Fruit fly (Drosophila melanogaster) whole organism, embryonic: ENCODE data around the gene CG8861.

Source experiments
- Abd-B ChIP-seq: fragments of 200-800 bp; sonication (Bioruptor generic); optimal IDR thresholded peaks from 2 replicates; lab custom pipeline; 2018; ENCODE audit warnings: missing biosample characterization, mild to moderate bottlenecking, missing genetic modification characterization, moderate library complexity
- Asciz ChIP-seq: fragments of 200-800 bp; sonication (Bioruptor generic); optimal IDR thresholded peaks from 2 replicates; lab custom pipeline; 2017; ENCODE audit warnings: missing biosample characterization, mild to moderate bottlenecking, missing genetic modification characterization, missing genetic modification reagents
- Atf-2 ChIP-seq: fragments of 200-800 bp; sonication (Bioruptor generic); optimal IDR thresholded peaks from 2 replicates; lab custom pipeline; 2016; ENCODE audit warnings: missing biosample characterization, missing genetic modification characterization
- B-H2 ChIP-seq: fragments of 200-800 bp; sonication (Bioruptor generic); optimal IDR thresholded peaks from 2 replicates; lab custom pipeline; 2018; ENCODE audit warnings: missing biosample characterization, mild to moderate bottlenecking, missing genetic modification characterization
- CG11247 ChIP-seq: fragments of 200-800 bp; sonication (Bioruptor generic); IDR thresholded peaks from 2 replicates; pipeline ENCODE4 v1.3.6; 2022; ENCODE audit warnings: missing biosample characterization, missing genetic modification characterization
- CG12071 ChIP-seq: fragments of 200-800 bp; sonication (Bioruptor generic); optimal IDR thresholded peaks from 3 replicates; lab custom pipeline; 2018; ENCODE audit warnings: missing biosample characterization, mild to moderate bottlenecking, missing genetic modification characterization
- CG12104 ChIP-seq: fragments of 200-800 bp; sonication (Bioruptor generic); optimal IDR thresholded peaks from 3 replicates; lab custom pipeline; 2016; ENCODE audit warnings: missing biosample characterization, missing genetic modification characterization
- CG12236 ChIP-seq: fragments of 200-800 bp; sonication (Bioruptor generic); optimal IDR thresholded peaks from 2 replicates; lab custom pipeline; 2016; ENCODE audit warnings: missing biosample characterization, missing genetic modification characterization
- CG13624 ChIP-seq: fragments of 200-800 bp; sonication (Bioruptor generic); optimal IDR thresholded peaks from 2 replicates; lab custom pipeline; 2016; ENCODE audit warnings: missing biosample characterization, missing genetic modification characterization
- CG14441 ChIP-seq: fragments of 200-800 bp; sonication (Bioruptor generic); IDR thresholded peaks from 2 replicates; pipeline ENCODE4 v1.3.6; 2022; ENCODE audit warnings: missing biosample characterization, missing genetic modification characterization
- CG1602 ChIP-seq: fragments of 200-800 bp; sonication (Bioruptor generic); optimal IDR thresholded peaks from 3 replicates; lab custom pipeline; 2016; ENCODE audit warnings: missing biosample characterization, missing genetic modification characterization
- CG17612 ChIP-seq: fragments of 200-800 bp; sonication (Bioruptor generic); IDR thresholded peaks from 2 replicates; pipeline ENCODE4 v1.3.6; 2022; ENCODE audit warnings: missing biosample characterization, missing genetic modification characterization
- CG17802 ChIP-seq: fragments of 200-800 bp; sonication (Bioruptor generic); optimal IDR thresholded peaks from 2 replicates; lab custom pipeline; 2018; ENCODE audit warnings: missing biosample characterization, mild to moderate bottlenecking, missing genetic modification characterization, moderate library complexity
- CG2202 ChIP-seq: fragments of 200-800 bp; sonication (Bioruptor generic); optimal IDR thresholded peaks from 2 replicates; lab custom pipeline; 2018; ENCODE audit warnings: missing biosample characterization, mild to moderate bottlenecking, missing genetic modification characterization
- CG31365 ChIP-seq: fragments of 200-800 bp; sonication (Bioruptor generic); optimal IDR thresholded peaks from 2 replicates; lab custom pipeline; 2018; ENCODE audit warnings: missing biosample characterization, mild to moderate bottlenecking, missing genetic modification characterization
- CG34224 ChIP-seq: fragments of 200-800 bp; sonication (Bioruptor generic); IDR thresholded peaks from 3 replicates; pipeline ENCODE4 v1.3.6; 2022; ENCODE audit warnings: missing biosample characterization, missing genetic modification characterization; ENCODE audit not compliant: partially characterized antibody
- CG3847 ChIP-seq: fragments of 200-800 bp; sonication (Bioruptor generic); IDR thresholded peaks from 2 replicates; pipeline ENCODE4 v1.3.6; 2022; ENCODE audit warnings: missing biosample characterization, missing genetic modification characterization
- CG4730 ChIP-seq: fragments of 200-800 bp; sonication (Bioruptor generic); IDR thresholded peaks from 2 replicates; pipeline ENCODE4 v1.3.6; 2022; ENCODE audit warnings: missing biosample characterization, missing genetic modification characterization
- CG4820 ChIP-seq: fragments of 200-800 bp; sonication (Bioruptor generic); optimal IDR thresholded peaks from 3 replicates; lab custom pipeline; 2016; ENCODE audit warnings: missing biosample characterization, missing genetic modification characterization
- CG5180 ChIP-seq: fragments of 200-800 bp; sonication (Bioruptor generic); optimal IDR thresholded peaks from 3 replicates; lab custom pipeline; 2017; ENCODE audit warnings: missing biosample characterization, missing genetic modification characterization, mild to moderate bottlenecking, moderate library complexity, missing genetic modification reagents
- CG6813 ChIP-seq: fragments of 200-800 bp; sonication (Bioruptor generic); optimal IDR thresholded peaks from 2 replicates; lab custom pipeline; 2017; ENCODE audit warnings: missing biosample characterization, missing genetic modification characterization, mild to moderate bottlenecking, moderate library complexity, missing genetic modification reagents
- CG8924 ChIP-seq: fragments of 200-800 bp; optimal IDR thresholded peaks from 3 replicates; lab custom pipeline; 2019; ENCODE audit warnings: missing biosample characterization, mild to moderate bottlenecking, missing genetic modification characterization, moderate library complexity
- CG9876 ChIP-seq: fragments of 200-800 bp; sonication (Bioruptor generic); optimal IDR thresholded peaks from 2 replicates; lab custom pipeline; 2016; ENCODE audit warnings: missing biosample characterization, missing genetic modification characterization
- Doc2 ChIP-seq: fragments of 200-800 bp; sonication (Bioruptor generic); IDR thresholded peaks from 2 replicates; pipeline ENCODE4 v1.3.6; 2022; ENCODE audit warnings: missing biosample characterization, missing genetic modification characterization
- Dp ChIP-seq: fragments of 200-800 bp; sonication (Bioruptor generic); optimal IDR thresholded peaks from 2 replicates; lab custom pipeline; 2018; ENCODE audit warnings: missing biosample characterization, mild to moderate bottlenecking, missing genetic modification characterization, moderate library complexity
- E2f1 ChIP-seq: fragments of 200-800 bp; sonication (Bioruptor generic); IDR thresholded peaks from 2 replicates; pipeline ENCODE4 v1.3.6; 2022; ENCODE audit warnings: missing biosample characterization, missing genetic modification characterization
- Hey ChIP-seq: fragments of 200-800 bp; sonication (Bioruptor generic); optimal IDR thresholded peaks from 3 replicates; lab custom pipeline; 2018; ENCODE audit warnings: missing biosample characterization, mild to moderate bottlenecking, missing genetic modification characterization
- Lpt ChIP-seq: fragments of >200 bp; optimal IDR thresholded peaks from 2 replicates; lab custom pipeline; 2018; ENCODE audit warnings: missing biosample characterization, missing genetic modification characterization
- MESR4 ChIP-seq: fragments of 200-800 bp; sonication (Bioruptor generic); optimal IDR thresholded peaks from 2 replicates; lab custom pipeline; 2018; ENCODE audit warnings: missing biosample characterization, mild to moderate bottlenecking, missing genetic modification characterization, moderate library complexity
- NFAT ChIP-seq: fragments of 200-800 bp; sonication (Bioruptor generic); IDR thresholded peaks from 2 replicates; pipeline ENCODE4 v1.3.6; 2022; ENCODE audit warnings: missing biosample characterization, missing genetic modification characterization
- Nf-YB ChIP-seq: fragments of 200-800 bp; sonication (Bioruptor generic); optimal IDR thresholded peaks from 3 replicates; lab custom pipeline; 2019; ENCODE audit warnings: missing biosample characterization, mild to moderate bottlenecking, missing genetic modification characterization, moderate library complexity
- Rfx ChIP-seq: fragments of 200-800 bp; sonication (Bioruptor generic); IDR thresholded peaks from 2 replicates; pipeline ENCODE4 v1.3.6; 2022; ENCODE audit warnings: missing biosample characterization, missing genetic modification characterization
- Side ChIP-seq: fragments of 200-800 bp; sonication (Bioruptor generic); optimal IDR thresholded peaks from 2 replicates; lab custom pipeline; 2016; ENCODE audit warnings: missing biosample characterization, missing genetic modification characterization
- Tbp ChIP-seq: fragments of >200 bp; optimal IDR thresholded peaks from 2 replicates; lab custom pipeline; 2018; ENCODE audit warnings: missing biosample characterization, missing genetic modification characterization
- az2 ChIP-seq: fragments of 200-800 bp; sonication (Bioruptor generic); optimal IDR thresholded peaks from 3 replicates; lab custom pipeline; 2016; ENCODE audit warnings: missing biosample characterization, missing genetic modification characterization
- bsh ChIP-seq, 2 experiments: fragments of 200-800 bp; sonication (Bioruptor generic); optimal IDR thresholded peaks; 2 replicates each; lab custom pipeline; 2017 to 2018; ENCODE audit warnings: mild to moderate bottlenecking in 2 of 2, missing biosample characterization in 2 of 2, missing genetic modification characterization in 2 of 2, moderate library complexity in 1 of 2
- btn ChIP-seq: fragments of 200-800 bp; sonication (Bioruptor generic); optimal IDR thresholded peaks from 2 replicates; lab custom pipeline; 2016; ENCODE audit warnings: missing biosample characterization, missing genetic modification characterization
- ci ChIP-seq: fragments of 200-800 bp; sonication (Bioruptor generic); IDR thresholded peaks from 3 replicates; pipeline ENCODE4 v1.3.6; 2022; ENCODE audit warnings: missing biosample characterization, missing genetic modification characterization
- croc ChIP-seq: fragments of 200-800 bp; sonication (Bioruptor generic); conservative IDR thresholded peaks from 3 replicates; pipeline ENCODE4 v1.3.6; 2022; ENCODE audit warnings: missing biosample characterization, missing genetic modification characterization
- crol ChIP-seq: fragments of 200-800 bp; sonication (Bioruptor generic); IDR thresholded peaks from 2 replicates; pipeline ENCODE4 v1.3.6; 2022; ENCODE audit warnings: missing biosample characterization, missing genetic modification characterization
- dan ChIP-seq: fragments of 200-800 bp; sonication (Bioruptor generic); IDR thresholded peaks from 2 replicates; pipeline ENCODE4 v1.3.6; 2022; ENCODE audit warnings: missing biosample characterization, missing genetic modification characterization
- emc ChIP-seq: fragments of 200-800 bp; sonication (Bioruptor generic); optimal IDR thresholded peaks from 2 replicates; lab custom pipeline; 2016; ENCODE audit warnings: missing biosample characterization, missing genetic modification characterization
- gsb ChIP-seq: fragments of 200-800 bp; sonication (Bioruptor generic); IDR thresholded peaks from 2 replicates; pipeline ENCODE4 v1.3.6; 2022; ENCODE audit warnings: missing biosample characterization, missing genetic modification characterization
- jing ChIP-seq: fragments of 200-800 bp; sonication (Bioruptor generic); optimal IDR thresholded peaks from 2 replicates; lab custom pipeline; 2018; ENCODE audit warnings: missing biosample characterization, mild to moderate bottlenecking, missing genetic modification characterization
- ken ChIP-seq: fragments of 200-800 bp; sonication (Bioruptor generic); IDR thresholded peaks from 3 replicates; pipeline ENCODE4 v1.3.6; 2022; ENCODE audit warnings: missing biosample characterization, missing genetic modification characterization
- kni ChIP-seq: fragments of 200-800 bp; sonication (Bioruptor generic); optimal IDR thresholded peaks from 3 replicates; lab custom pipeline; 2017; ENCODE audit warnings: mild to moderate bottlenecking, missing biosample characterization, missing genetic modification reagents, missing genetic modification characterization
- pho ChIP-seq: fragments of 200-800 bp; sonication (Bioruptor generic); optimal IDR thresholded peaks from 2 replicates; lab custom pipeline; 2016; ENCODE audit warnings: missing biosample characterization, missing genetic modification characterization
- ro ChIP-seq: fragments of 200-800 bp; sonication (Bioruptor generic); IDR thresholded peaks from 2 replicates; pipeline ENCODE4 v1.3.6; 2022; ENCODE audit warnings: missing biosample characterization, missing genetic modification characterization
- sd ChIP-seq: fragments of 200-800 bp; sonication (Bioruptor generic); optimal IDR thresholded peaks from 3 replicates; lab custom pipeline; 2018; ENCODE audit warnings: missing biosample characterization, mild to moderate bottlenecking, missing genetic modification characterization, moderate library complexity
- slou ChIP-seq: fragments of 200-800 bp; sonication (Bioruptor generic); optimal IDR thresholded peaks from 3 replicates; lab custom pipeline; 2016; ENCODE audit warnings: missing biosample characterization, missing genetic modification characterization
- slp2 ChIP-seq: fragments of 200-800 bp; sonication (Bioruptor generic); optimal IDR thresholded peaks from 2 replicates; lab custom pipeline; 2016; ENCODE audit warnings: missing biosample characterization, missing genetic modification characterization

CG8861 gene

DNA sequence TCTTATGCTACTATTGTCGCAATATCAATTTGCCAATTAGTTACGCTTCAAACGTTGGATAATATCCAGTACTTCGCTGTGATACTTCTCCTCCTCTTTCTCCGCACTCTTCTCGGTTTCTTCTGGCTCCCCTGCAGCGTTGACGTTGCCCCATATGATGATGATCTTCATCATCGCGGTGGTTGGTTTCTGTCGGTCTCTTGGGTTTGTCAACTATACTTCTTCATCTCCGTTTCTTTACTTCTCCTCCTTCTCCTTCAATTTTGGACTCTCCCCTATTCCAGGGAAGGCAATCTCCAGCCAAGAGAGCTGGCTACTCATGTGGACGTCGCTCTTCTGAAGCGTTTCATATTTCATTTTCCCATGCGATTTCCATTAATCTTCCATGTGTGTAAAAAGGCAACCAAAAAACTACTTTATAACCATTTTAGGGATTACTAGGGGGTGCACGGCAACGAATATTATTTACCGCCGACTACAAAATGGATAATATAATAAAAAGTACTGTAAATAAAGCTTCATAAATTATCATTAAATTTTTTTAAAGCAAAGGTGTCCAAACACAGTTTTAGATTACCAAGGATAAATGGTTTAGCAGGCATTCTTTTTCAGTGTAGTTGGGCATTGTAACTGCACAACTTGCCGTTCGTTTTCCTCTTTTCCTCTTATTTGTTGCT is 19.5 kb upstream of the CG8861 start (continued):
- TF ChIP-seq MESR4 (GFP tag; lab: Kevin White, UChicago) (no peak), CG12236 (no peak), btn (no peak), Abd-B (GFP tag; lab: Kevin White, UChicago) (no peak), CG1602 (GFP tag; lab: Kevin White, UChicago) (no peak), ro (GFP tag; lab: Robert Waterston, UW) (no peak), NFAT (no peak), gsb (GFP tag; lab: Robert Waterston, UW) (no peak), CG12071 (GFP tag; lab: Kevin White, UChicago) (no peak), bsh (GFP tag; optimal IDR thresholded peaks at IDR 0.05; lab: Kevin White, UChicago) (peak; percentile 31 to 77), Doc2 (GFP tag; lab: Robert Waterston, UW) (no peak), CG3847 (GFP tag; lab: Robert Waterston, UW) (no peak), CG5180 (GFP tag; lab: Kevin White, UChicago) (no peak), dan (GFP tag; lab: Robert Waterston, UW) (no peak), CG6813 (GFP tag; lab: Kevin White, UChicago) (no peak), CG4820 (GFP tag; lab: Kevin White, UChicago) (no peak), CG12104 (no peak), E2f1 (GFP tag; lab: Robert Waterston, UW) (no peak), sd (tag; lab: Kevin White, UChicago) (no peak), CG17612 (no peak), pho (GFP tag; lab: Kevin White, UChicago) (no peak), Hey (tag; lab: Kevin White, UChicago) (no peak), Tbp (GFP tag; lab: Kevin White, UChicago) (no peak), kni (no peak), CG17802 (tag; lab: Kevin White, UChicago) (no peak), B-H2 (GFP tag; lab: Kevin White, UChicago) (no peak), jing (GFP tag; lab: Kevin White, UChicago) (no peak), ci (GFP tag; lab: Robert Waterston, UW) (0 out of 3 replicates have a peak, but pooled peaks have one; percentile 13), az2 (GFP tag; lab: Kevin White, UChicago) (peak; percentile 10), slp2 (GFP tag; lab: Kevin White, UChicago) (no peak), CG11247 (no peak), Nf-YB (no peak), Rfx (GFP tag; lab: Robert Waterston, UW) (no peak), Lpt (no peak), Dp (GFP tag; lab: Kevin White, UChicago) (no peak), CG8924 (tag; lab: Kevin White, UChicago) (no peak), crol (peak; percentile 50; the same call in 1 of the 2 replicates), Asciz (GFP tag; lab: Kevin White, UChicago) (no peak), CG4730 (GFP tag; lab: Robert Waterston, UW) (no peak), croc (no peak), CG31365 (tag; lab: Kevin White, UChicago) (no peak), CG13624 (no peak), emc (no peak), CG9876 (GFP tag; lab: Kevin White, UChicago) (no peak), CG2202 (tag; lab: Kevin White, UChicago) (no peak), Atf-2 (GFP tag; lab: Kevin White, UChicago) (no peak), slou (GFP tag; lab: Kevin White, UChicago) (no peak), Side (GFP tag; lab: Kevin White, UChicago) (no peak), CG34224 (no peak), ken (no peak), CG14441 (GFP tag; lab: Robert Waterston, UW) (no peak)
